Worm (Caenorhabditis elegans) whole organism, early embryonic: Measurements from ENCODE around the gene moc-6.

Experiments used
- aly-1 ChIP-seq: sonication (generic microtip); optimal IDR thresholded peaks from 2 replicates; lab custom pipeline; 2016; ENCODE audit warnings: missing genetic modification characterization, missing compliant biosample characterization
- ets-7 ChIP-seq: sonication (generic microtip); optimal IDR thresholded peaks from 2 replicates; lab custom pipeline; 2016; ENCODE audit warnings: missing genotype, missing genetic modification characterization, missing compliant biosample characterization
- flt-1 ChIP-seq: fragments of 200-800 bp; sonication (Bioruptor generic); IDR thresholded peaks from 2 replicates; pipeline ENCODE4 v1.3.6; 2022; ENCODE audit warnings: missing genetic modification characterization, missing compliant biosample characterization
- hnd-1 ChIP-seq: sonication (generic microtip); optimal IDR thresholded peaks from 2 replicates; lab custom pipeline; 2016; ENCODE audit warnings: missing genetic modification characterization, missing compliant biosample characterization
- scrt-1 ChIP-seq: fragments of 200-800 bp; sonication (Bioruptor generic); IDR thresholded peaks from 2 replicates; pipeline ENCODE4 v1.3.6; 2022; ENCODE audit warnings: missing genetic modification characterization, missing compliant biosample characterization

- TF ChIP-seq ets-7: no peak
- TF ChIP-seq scrt-1: no peak
- TF ChIP-seq flt-1 (GFP tag; lab: Robert Waterston, UW): no peak
- TF ChIP-seq aly-1: no peak
- no peak for TF ChIP-seq hnd-1
Observed at ce11 chrIII:5199577-5199976, 3.8 kb downstream of the moc-6 start, which contains the start of gene emb-8.
